Fruit fly (Drosophila melanogaster): ENCODE results near the gene CG31249.

DNA sequence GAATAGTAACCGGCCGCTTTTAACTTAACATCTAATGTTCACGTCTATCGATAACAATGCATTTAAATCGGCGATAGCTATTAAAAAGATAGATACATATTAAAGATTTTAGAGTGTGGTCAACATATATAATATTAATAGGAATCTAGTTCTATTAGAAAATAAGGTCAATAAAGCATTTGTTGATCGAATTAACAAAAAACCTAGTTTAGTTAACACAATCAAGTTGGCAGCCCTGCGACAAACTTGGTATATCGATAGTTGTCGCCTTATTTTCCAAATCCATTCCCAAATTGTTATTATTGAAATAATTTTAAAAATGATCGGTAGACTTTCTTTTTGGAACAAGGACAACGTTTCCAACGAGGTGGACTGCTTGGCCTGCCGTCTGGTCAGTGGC, 2.0 kb downstream of the CG31249 start, which contains the start of the genes CG31251 and CG31360:
- TF ChIP-seq CG8478 (optimal IDR thresholded peaks at IDR 0.05): no peak
- TF ChIP-seq psq (optimal IDR thresholded peaks at IDR 0.05): no peak

All from whole organism.